Fruit fly (Drosophila melanogaster) whole organism, wandering third instar larva: ENCODE data around the gene Indy.

Experiments
- Abd-B ChIP-seq: fragments of >200 bp; optimal IDR thresholded peaks from 2 replicates; lab custom pipeline; 2017; ENCODE audit warnings: missing biosample characterization, missing genetic modification characterization
- CG32264 ChIP-seq: fragments of 200-800 bp; sonication (Bioruptor generic); optimal IDR thresholded peaks from 2 replicates; lab custom pipeline; 2016; ENCODE audit warnings: missing biosample characterization, missing genetic modification characterization
- Dif ChIP-seq: fragments of 200-275, 200-300 bp; sonication (Bioruptor generic); optimal IDR thresholded peaks from 2 replicates; lab custom pipeline; 2018; ENCODE audit warnings: missing biosample characterization, missing genetic modification characterization; ENCODE audit not compliant: partially characterized antibody
- GATAd ChIP-seq: sonication (Bioruptor generic); optimal IDR thresholded peaks from 2 replicates; lab custom pipeline; 2016; ENCODE audit warnings: missing biosample characterization, missing genetic modification characterization
- Hnf4 ChIP-seq: fragments of 200-800 bp; sonication (Bioruptor generic); optimal IDR thresholded peaks from 2 replicates; lab custom pipeline; 2016; ENCODE audit warnings: missing biosample characterization, mild to moderate bottlenecking, missing genetic modification characterization
- Hr78 ChIP-seq: fragments of >200 bp; optimal IDR thresholded peaks from 2 replicates; lab custom pipeline; 2017; ENCODE audit warnings: missing biosample characterization, missing genetic modification characterization
- Hr83 ChIP-seq: fragments of 200-300 bp; sonication (Bioruptor generic); optimal IDR thresholded peaks from 2 replicates; lab custom pipeline; 2016; ENCODE audit warnings: missing biosample characterization, mild to moderate bottlenecking, missing genetic modification characterization, moderate library complexity; ENCODE audit not compliant: poor library complexity, severe bottlenecking
- Jra ChIP-seq: sonication (Bioruptor generic); optimal IDR thresholded peaks from 2 replicates; lab custom pipeline; 2016; ENCODE audit warnings: missing biosample characterization, missing genetic modification characterization
- Mio ChIP-seq: sonication (Bioruptor generic); optimal IDR thresholded peaks from 2 replicates; lab custom pipeline; 2016; ENCODE audit warnings: missing biosample characterization, missing genetic modification characterization
- N ChIP-seq: fragments of >200 bp; optimal IDR thresholded peaks from 2 replicates; lab custom pipeline; 2018; ENCODE audit warnings: missing biosample characterization, missing external identifiers, missing genetic modification characterization
- OdsH ChIP-seq: fragments of 200-800 bp; sonication (Bioruptor generic); optimal IDR thresholded peaks from 2 replicates; lab custom pipeline; 2016; ENCODE audit warnings: missing biosample characterization, mild to moderate bottlenecking, missing genetic modification characterization
- Rel ChIP-seq, 2 experiments: fragments of 200-800 bp; sonication (Bioruptor generic) in 1 of 2; optimal IDR thresholded peaks; 2 replicates in 1 of 2; 3 replicates in 1 of 2; lab custom pipeline; 2016 to 2019; ENCODE audit warnings: mild to moderate bottlenecking in 2 of 2, missing biosample characterization in 2 of 2, missing genetic modification characterization in 2 of 2, moderate library complexity in 1 of 2
- Sp1 ChIP-seq: fragments of 200-800 bp; sonication (Bioruptor generic); optimal IDR thresholded peaks from 3 replicates; lab custom pipeline; 2019; ENCODE audit warnings: missing biosample characterization, mild to moderate bottlenecking, missing genetic modification characterization, moderate library complexity
- Vsx2 ChIP-seq: fragments of 200-300, 225-300 bp; sonication (Bioruptor generic); optimal IDR thresholded peaks from 2 replicates; lab custom pipeline; 2018; ENCODE audit warnings: missing biosample characterization, missing genetic modification characterization; ENCODE audit not compliant: partially characterized antibody
- br ChIP-seq: fragments of 200-800 bp; sonication (Bioruptor generic); optimal IDR thresholded peaks from 2 replicates; lab custom pipeline; 2016; ENCODE audit warnings: missing biosample characterization, missing genetic modification characterization
- brk ChIP-seq: fragments of 200-800 bp; sonication (Bioruptor generic); optimal IDR thresholded peaks from 2 replicates; lab custom pipeline; 2016; ENCODE audit warnings: missing biosample characterization, mild to moderate bottlenecking, missing genetic modification characterization
- dmrt93B ChIP-seq: fragments of 200-800 bp; sonication (Bioruptor generic); optimal IDR thresholded peaks from 2 replicates; lab custom pipeline; 2018; ENCODE audit warnings: missing biosample characterization, mild to moderate bottlenecking, missing genetic modification characterization
- foxo ChIP-seq, 2 experiments: fragments of 200-800 bp; sonication (Bioruptor generic); optimal IDR thresholded peaks; 2 replicates in 1 of 2; 3 replicates in 1 of 2; lab custom pipeline; 2016 to 2017; ENCODE audit warnings: missing biosample characterization in 2 of 2, missing genetic modification characterization in 2 of 2
- h ChIP-seq: fragments of 200-800 bp; sonication (Bioruptor generic); optimal IDR thresholded peaks from 3 replicates; lab custom pipeline; 2016; ENCODE audit warnings: missing biosample characterization, mild to moderate bottlenecking, missing genetic modification characterization
- jim ChIP-seq: fragments of 175-275, 200-325 bp; sonication (Bioruptor generic); optimal IDR thresholded peaks from 2 replicates; lab custom pipeline; 2016; ENCODE audit warnings: missing biosample characterization, mild to moderate bottlenecking, missing genetic modification characterization
- lola ChIP-seq: fragments of >200 bp; optimal IDR thresholded peaks from 2 replicates; lab custom pipeline; 2017; ENCODE audit warnings: missing biosample characterization, missing genetic modification characterization
- pan ChIP-seq: fragments of >200 bp; optimal IDR thresholded peaks from 2 replicates; lab custom pipeline; 2017
- psq ChIP-seq: fragments of 200-800 bp; sonication (Bioruptor generic); optimal IDR thresholded peaks from 3 replicates; lab custom pipeline; 2017; ENCODE audit warnings: missing biosample characterization, mild to moderate bottlenecking, missing genetic modification characterization, moderate library complexity
- rgr ChIP-seq: fragments of 200-800 bp; sonication (Bioruptor generic); optimal IDR thresholded peaks from 3 replicates; lab custom pipeline; 2016; ENCODE audit warnings: missing biosample characterization, mild to moderate bottlenecking, missing genetic modification characterization
- sage ChIP-seq: fragments of 200-800 bp; sonication (Bioruptor generic); optimal IDR thresholded peaks from 2 replicates; lab custom pipeline; 2016; ENCODE audit warnings: missing biosample characterization, mild to moderate bottlenecking, missing genetic modification characterization
- sv ChIP-seq: fragments of 200-800 bp; sonication (Bioruptor generic); optimal IDR thresholded peaks from 3 replicates; lab custom pipeline; 2016; ENCODE audit warnings: missing biosample characterization, missing genetic modification characterization
- tai ChIP-seq: sonication (Bioruptor generic); optimal IDR thresholded peaks from 2 replicates; lab custom pipeline; 2016; ENCODE audit warnings: missing biosample characterization, missing genetic modification characterization
- woc ChIP-seq: sonication (Bioruptor generic); optimal IDR thresholded peaks from 2 replicates; lab custom pipeline; 2016; ENCODE audit warnings: missing biosample characterization, mild to moderate bottlenecking, missing genetic modification characterization

Indy gene

DNA sequence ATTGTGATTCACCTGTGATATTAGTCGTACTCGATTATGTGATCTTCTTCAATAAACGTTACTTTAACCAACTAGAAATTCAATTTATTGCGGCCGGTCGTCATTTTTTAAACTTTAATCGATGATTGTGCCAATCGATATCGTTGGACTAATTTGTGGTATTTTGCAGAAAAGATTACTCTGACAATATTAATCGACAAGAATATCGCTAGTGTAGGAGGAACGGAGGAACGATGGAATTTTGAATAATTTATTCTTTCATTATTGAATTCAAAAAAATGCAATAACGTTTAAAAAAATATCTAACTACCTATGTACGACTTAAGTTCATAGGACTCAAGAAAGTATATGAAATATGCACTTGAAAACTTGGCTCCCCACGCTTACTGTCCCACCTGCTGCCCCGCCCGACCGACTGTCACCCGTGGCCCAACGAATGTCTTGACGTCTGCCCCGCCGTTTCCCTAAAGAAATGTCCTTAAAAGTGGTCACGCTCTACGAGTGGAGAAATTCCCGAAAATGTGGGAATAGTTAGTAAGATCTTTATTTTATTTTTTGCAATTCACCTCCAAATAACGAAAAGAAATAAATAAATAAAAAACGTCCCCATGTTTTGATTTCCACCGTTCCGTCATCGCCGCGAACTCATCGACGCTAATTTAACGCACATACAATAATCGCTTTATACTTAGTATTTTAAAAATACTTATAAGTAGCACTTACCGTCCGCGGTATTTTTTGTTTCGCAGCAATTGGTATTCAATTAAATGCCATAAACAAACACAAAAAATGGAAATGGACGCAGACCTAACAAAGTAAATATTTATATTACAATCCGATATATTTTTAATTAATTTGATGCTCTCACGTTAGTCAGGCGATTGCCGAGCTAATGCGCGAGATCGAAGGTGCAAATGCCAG, 19.6 kb upstream of the Indy start, which contains the start of gene CG14074:
Gene CG14074, plus strand, starts transcription at position 779 of the 921 bp plus-strand sequence.
- no peak for TF ChIP-seq Hr83 (GFP tag; lab: Kevin White, UChicago)
- TF ChIP-seq brk, result peak; percentile 0
- no peak for TF ChIP-seq lola (GFP tag; lab: Kevin White, UChicago)
- TF ChIP-seq Hnf4, result no peak
- no peak for TF ChIP-seq Abd-B (GFP tag; lab: Kevin White, UChicago)
- no peak for TF ChIP-seq Rel (GFP tag; optimal IDR thresholded peaks at IDR 0.05; lab: Kevin White, UChicago)
- TF ChIP-seq Rel (tag; optimal IDR thresholded peaks at IDR 0.05; lab: Kevin White, UChicago), result peak; percentile 52
- TF ChIP-seq Jra, result no peak
- TF ChIP-seq sage, result peak; percentile 64
- TF ChIP-seq woc (GFP tag; lab: Kevin White, UChicago), result peak; percentile 11

DNA sequence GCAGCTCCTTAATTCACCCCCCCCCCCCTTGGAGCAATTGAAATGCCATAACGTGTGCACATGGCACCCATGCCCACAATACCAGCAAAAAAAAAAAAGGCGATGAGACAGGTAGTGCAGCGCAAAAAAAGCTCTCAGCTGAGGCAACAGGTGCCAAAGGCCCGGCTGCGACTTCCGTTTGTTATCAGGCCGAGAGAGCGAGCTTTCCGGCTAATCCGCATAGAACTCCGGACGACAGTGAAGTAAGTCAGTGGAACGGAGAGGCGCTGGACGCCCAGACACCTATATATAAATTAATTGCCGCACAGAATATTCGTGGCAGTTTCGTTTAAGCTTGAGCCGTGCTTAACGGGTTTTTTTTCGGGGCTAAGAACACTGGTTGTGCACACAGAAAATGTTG, 17.3 kb upstream of the Indy start, which contains the start of gene CG6865:
Gene CG6865, plus strand, starts transcription at position 321 of the 400 bp plus-strand sequence.
- TF ChIP-seq CG32264 (GFP tag; lab: Kevin White, UChicago), result no peak
- no peak for TF ChIP-seq foxo (GFP tag; optimal IDR thresholded peaks at IDR 0.05; lab: Kevin White, UChicago)
- no peak for TF ChIP-seq Mio (GFP tag; lab: Kevin White, UChicago)
- TF ChIP-seq jim (GFP tag; lab: Kevin White, UChicago), result no peak
- TF ChIP-seq Hnf4, result no peak
- no peak for TF ChIP-seq brk
- no peak for TF ChIP-seq tai (GFP tag; lab: Kevin White, UChicago)
- no peak for TF ChIP-seq pan (lab: Kevin White, UChicago)
- no peak for TF ChIP-seq GATAd (GFP tag; lab: Kevin White, UChicago)
- no peak for TF ChIP-seq dmrt93B (GFP tag; lab: Kevin White, UChicago)
- TF ChIP-seq lola (GFP tag; lab: Kevin White, UChicago), result no peak
- TF ChIP-seq Hr78 (GFP tag; lab: Kevin White, UChicago), result no peak
- TF ChIP-seq Sp1 (GFP tag; lab: Kevin White, UChicago), result no peak
- no peak for TF ChIP-seq Vsx2 (GFP tag; lab: Kevin White, UChicago)
- no peak for TF ChIP-seq N (GFP tag; lab: Kevin White, UChicago)
- no peak for TF ChIP-seq h (GFP tag; lab: Kevin White, UChicago)

DNA sequence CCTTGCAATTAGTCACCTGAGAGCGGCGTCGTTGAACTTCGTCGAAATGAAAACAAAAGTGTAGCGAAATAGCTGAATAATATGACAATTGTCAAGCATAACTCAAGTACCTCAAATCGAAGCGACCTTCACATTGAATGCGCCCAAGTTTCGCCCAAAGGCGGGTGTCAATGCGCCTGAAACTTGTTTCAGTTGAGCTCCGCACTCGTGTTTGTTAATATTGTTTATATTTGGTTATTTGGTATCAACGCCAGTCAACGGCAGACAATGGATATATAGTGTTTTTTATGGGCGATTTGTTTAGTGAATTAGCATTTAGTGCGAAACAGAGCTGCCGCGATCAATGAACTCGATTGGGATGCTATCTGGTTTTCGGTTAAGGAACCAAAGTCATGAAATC, 15.8 kb upstream of the Indy start:
- TF ChIP-seq tai (GFP tag; lab: Kevin White, UChicago), result no peak

DNA sequence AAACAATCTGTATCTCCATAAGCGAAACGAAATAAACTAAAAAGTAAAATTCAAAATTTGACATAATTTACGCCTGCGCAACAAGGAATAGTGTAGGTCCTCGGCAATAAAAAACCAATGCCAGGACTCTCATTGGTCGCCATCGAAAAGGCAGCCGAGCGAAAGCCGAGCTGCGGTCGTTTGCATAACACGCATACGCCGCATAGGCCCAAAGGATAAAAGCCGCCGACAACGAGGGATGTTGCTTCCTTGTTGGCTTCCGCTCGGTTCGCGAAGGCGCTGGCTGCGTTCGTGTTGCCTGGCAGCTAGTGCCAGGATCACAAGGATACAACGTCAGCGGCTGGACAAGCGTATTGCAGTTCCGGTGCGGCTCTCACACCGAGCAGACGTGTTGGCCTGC, 14.4 kb upstream of the Indy start:
- TF ChIP-seq h (GFP tag; lab: Kevin White, UChicago), result no peak
- no peak for TF ChIP-seq OdsH (GFP tag; lab: Kevin White, UChicago)
- TF ChIP-seq jim (GFP tag; lab: Kevin White, UChicago), result no peak
- TF ChIP-seq Hr78 (GFP tag; lab: Kevin White, UChicago), result no peak
- no peak for TF ChIP-seq Vsx2 (GFP tag; lab: Kevin White, UChicago)
- no peak for TF ChIP-seq Sp1 (GFP tag; lab: Kevin White, UChicago)
- TF ChIP-seq psq (GFP tag; lab: Kevin White, UChicago), result no peak
- TF ChIP-seq brk, result no peak
- no peak for TF ChIP-seq br
- TF ChIP-seq Dif, result no peak
- no peak for TF ChIP-seq Jra
- no peak for TF ChIP-seq foxo (GFP tag; optimal IDR thresholded peaks at IDR 0.05; lab: Kevin White, UChicago)
- no peak for TF ChIP-seq Abd-B (GFP tag; lab: Kevin White, UChicago)
- TF ChIP-seq rgr (GFP tag; lab: Kevin White, UChicago), result no peak
- no peak for TF ChIP-seq Mio (GFP tag; lab: Kevin White, UChicago)

DNA sequence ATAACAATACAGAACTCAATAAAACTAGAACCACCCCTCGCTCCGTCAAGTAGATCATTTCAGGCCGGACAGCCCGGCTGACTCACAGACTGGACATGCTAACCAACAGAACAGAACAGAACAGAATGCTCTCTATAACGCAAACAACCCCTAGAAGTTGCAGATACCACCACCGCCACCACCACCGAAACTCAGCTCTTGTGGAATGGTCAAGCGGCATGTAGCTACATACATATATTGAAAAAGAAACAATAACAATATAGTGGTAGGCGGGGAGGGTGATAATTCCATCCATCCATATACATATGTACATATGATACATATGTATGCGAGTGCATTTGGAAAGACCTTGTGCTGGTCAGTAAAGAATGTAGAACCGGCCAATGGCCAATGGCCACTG, 8.3 kb upstream of the Indy start:
- TF ChIP-seq sv (no peak), Hr83 (GFP tag; lab: Kevin White, UChicago) (no peak)
